Worm (Caenorhabditis elegans) whole organism, young adult: ENCODE results near the gene srh-209.

Experiments used
- C17E4.6 ChIP-seq: fragments of 200-800 bp; sonication (Bioruptor generic); IDR thresholded peaks from 2 replicates; pipeline ENCODE4 v1.3.6; 2022; ENCODE audit warnings: missing genetic modification reagents, missing genetic modification characterization, missing compliant biosample characterization
- F23B12.7 ChIP-seq: sonication (generic microtip); optimal IDR thresholded peaks from 2 replicates; lab custom pipeline; 2017; ENCODE audit warnings: missing genetic modification characterization, mild to moderate bottlenecking, missing compliant biosample characterization, antibody characterized with exemption, moderate library complexity; ENCODE audit not compliant: insufficient read depth
- F37B4.10 ChIP-seq: fragments of 200-800 bp; sonication (Bioruptor generic); IDR thresholded peaks from 2 replicates; pipeline ENCODE4 v1.3.6; 2022; ENCODE audit warnings: missing genetic modification characterization, missing compliant biosample characterization
- F49E8.2 ChIP-seq: sonication (generic microtip); optimal IDR thresholded peaks from 3 replicates; lab custom pipeline; 2017; ENCODE audit warnings: missing genetic modification characterization, mild to moderate bottlenecking, missing compliant biosample characterization, antibody characterized with exemption, moderate library complexity; ENCODE audit not compliant: insufficient read depth
- F55B11.4 ChIP-seq: sonication (generic microtip); optimal IDR thresholded peaks from 2 replicates; lab custom pipeline; 2016; ENCODE audit warnings: missing compliant biosample characterization, missing genetic modification characterization, borderline replicate concordance; ENCODE audit not compliant: insufficient read depth
- K11D2.4 ChIP-seq: fragments of 200-800 bp; sonication (Bioruptor generic); IDR thresholded peaks from 2 replicates; pipeline ENCODE4 v1.3.6; 2022; ENCODE audit warnings: missing genetic modification reagents, missing genetic modification characterization, missing compliant biosample characterization
- K12H6.12 ChIP-seq: fragments of 200-800 bp; sonication (Bioruptor generic); optimal IDR thresholded peaks from 2 replicates; lab custom pipeline; 2018; ENCODE audit warnings: mild to moderate bottlenecking, missing genetic modification characterization, missing compliant biosample characterization
- Y53G8AR.9 ChIP-seq: fragments of 200-800 bp; sonication (Bioruptor generic); conservative IDR thresholded peaks from 2 replicates; pipeline ENCODE4 v1.3.6; 2022; ENCODE audit warnings: missing genetic modification reagents, missing genetic modification characterization, missing compliant biosample characterization
- Y95B8A.8 ChIP-seq: fragments of 200-800 bp; sonication (Bioruptor generic); IDR thresholded peaks from 2 replicates; pipeline ENCODE4 v1.3.6; 2022; ENCODE audit warnings: missing genetic modification reagents, missing genetic modification characterization, missing compliant biosample characterization
- athp-1 ChIP-seq: sonication (generic microtip); optimal IDR thresholded peaks from 2 replicates; lab custom pipeline; 2017; ENCODE audit warnings: mild to moderate bottlenecking, missing genetic modification characterization, missing compliant biosample characterization
- bed-1 ChIP-seq: fragments of 200-800 bp; sonication (Bioruptor generic); IDR thresholded peaks from 2 replicates; pipeline ENCODE4 v1.3.6; 2022; ENCODE audit warnings: missing genetic modification reagents, missing genetic modification characterization, missing compliant biosample characterization
- ccch-3 ChIP-seq: fragments of 200-800 bp; sonication (Bioruptor generic); optimal IDR thresholded peaks from 2 replicates; lab custom pipeline; 2018; ENCODE audit warnings: mild to moderate bottlenecking, missing genetic modification characterization, missing compliant biosample characterization
- cebp-1 ChIP-seq, 2 experiments: fragments of 200-800 bp in 1 of 2; sonication (Bioruptor generic) in 1 of 2; sonication (generic microtip) in 1 of 2; IDR thresholded peaks in 1 of 2; optimal IDR thresholded peaks in 1 of 2; 2 replicates each; pipeline versions ENCODE4 v1.3.6 to Lab custom; 2017 to 2022; ENCODE audit warnings: missing compliant biosample characterization in 2 of 2, missing genetic modification characterization in 2 of 2, mild to moderate bottlenecking in 1 of 2, missing genetic modification reagents in 1 of 2, moderate library complexity in 1 of 2
- cebp-2 ChIP-seq: fragments of 200-800 bp; sonication (Bioruptor generic); IDR thresholded peaks from 2 replicates; pipeline ENCODE4 v1.3.6; 2022; ENCODE audit warnings: missing genetic modification characterization, missing compliant biosample characterization
- ceh-27 ChIP-seq: fragments of 200-800 bp; sonication (Bioruptor generic); optimal IDR thresholded peaks from 2 replicates; lab custom pipeline; 2018; ENCODE audit warnings: mild to moderate bottlenecking, missing genetic modification characterization, moderate library complexity, missing compliant biosample characterization
- ceh-40 ChIP-seq: fragments of 200-800 bp; sonication (Bioruptor generic); IDR thresholded peaks from 2 replicates; pipeline ENCODE4 v1.3.6; 2022; ENCODE audit warnings: missing genetic modification characterization, missing compliant biosample characterization
- die-1 ChIP-seq: sonication (generic microtip); optimal IDR thresholded peaks from 2 replicates; lab custom pipeline; 2016; ENCODE audit warnings: missing genotype, mild to moderate bottlenecking, missing genetic modification characterization, missing compliant biosample characterization
- egrh-3 ChIP-seq: fragments of 200-800 bp; sonication (Bioruptor generic); IDR thresholded peaks from 2 replicates; pipeline ENCODE4 v1.3.6; 2022; ENCODE audit warnings: missing genetic modification reagents, missing genetic modification characterization, missing compliant biosample characterization
- fkh-3 ChIP-seq: sonication (generic microtip); optimal IDR thresholded peaks from 2 replicates; lab custom pipeline; 2016; ENCODE audit warnings: mild to moderate bottlenecking, missing genetic modification characterization, missing compliant biosample characterization
- hlh-26 ChIP-seq: fragments of 200-800 bp; sonication (Bioruptor generic); conservative IDR thresholded peaks from 2 replicates; pipeline ENCODE4 v1.3.6; 2022; ENCODE audit warnings: missing genetic modification reagents, missing genetic modification characterization, missing compliant biosample characterization
- hmg-1.2 ChIP-seq: fragments of 200-800 bp; sonication (Bioruptor generic); IDR thresholded peaks from 2 replicates; pipeline ENCODE4 v1.3.6; 2022; ENCODE audit warnings: missing genetic modification reagents, missing genetic modification characterization, missing compliant biosample characterization
- hrde-1 ChIP-seq: sonication (generic microtip); optimal IDR thresholded peaks from 2 replicates; lab custom pipeline; 2016; ENCODE audit warnings: missing genetic modification characterization, mild to moderate bottlenecking, missing compliant biosample characterization, moderate library complexity, missing genotype, missing genetic modification reagents, borderline replicate concordance
- lag-1 ChIP-seq: fragments of 200-800 bp; sonication (Bioruptor generic); IDR thresholded peaks from 2 replicates; pipeline ENCODE4 v1.3.6; 2022; ENCODE audit warnings: missing genetic modification reagents, missing genetic modification characterization, missing compliant biosample characterization
- lin-26 ChIP-seq: fragments of 200-800 bp; sonication (Bioruptor generic); IDR thresholded peaks from 2 replicates; pipeline ENCODE4 v1.3.6; 2022; ENCODE audit warnings: missing genetic modification reagents, missing genetic modification characterization, missing compliant biosample characterization
- lin-54 ChIP-seq: fragments of 200-800 bp; sonication (Bioruptor generic); optimal IDR thresholded peaks from 2 replicates; lab custom pipeline; 2018; ENCODE audit warnings: mild to moderate bottlenecking, missing genetic modification characterization, missing compliant biosample characterization
- lir-1 ChIP-seq: fragments of 200-800 bp; sonication (Bioruptor generic); conservative IDR thresholded peaks from 2 replicates; pipeline ENCODE4 v1.3.6; 2022; ENCODE audit warnings: missing genetic modification reagents, missing genetic modification characterization, missing compliant biosample characterization
- lsy-27 ChIP-seq: sonication (generic microtip); optimal IDR thresholded peaks from 2 replicates; lab custom pipeline; 2017; ENCODE audit warnings: missing genetic modification characterization, mild to moderate bottlenecking, missing compliant biosample characterization, antibody characterized with exemption, missing genotype, borderline replicate concordance; ENCODE audit not compliant: insufficient read depth
- mxl-1 ChIP-seq: sonication (generic microtip); optimal IDR thresholded peaks from 2 replicates; lab custom pipeline; 2016; ENCODE audit warnings: missing genetic modification characterization, missing compliant biosample characterization
- nhr-120 ChIP-seq: fragments of 200-800 bp; sonication (Bioruptor generic); IDR thresholded peaks from 2 replicates; pipeline ENCODE4 v1.3.6; 2022; ENCODE audit warnings: missing genetic modification characterization, missing compliant biosample characterization
- nhr-80 ChIP-seq: sonication (generic microtip); optimal IDR thresholded peaks from 2 replicates; lab custom pipeline; 2016; ENCODE audit warnings: missing genetic modification characterization, missing compliant biosample characterization
- snpc-1.1 ChIP-seq: sonication (generic microtip); optimal IDR thresholded peaks from 2 replicates; lab custom pipeline; 2017; ENCODE audit warnings: missing genetic modification characterization, mild to moderate bottlenecking, missing compliant biosample characterization, antibody characterized with exemption, moderate library complexity, missing genotype, missing genetic modification reagents; ENCODE audit not compliant: insufficient read depth
- snpc-1.3 ChIP-seq: sonication (generic microtip); optimal IDR thresholded peaks from 2 replicates; lab custom pipeline; 2017; ENCODE audit warnings: missing genetic modification characterization, mild to moderate bottlenecking, missing compliant biosample characterization, antibody characterized with exemption, moderate library complexity, missing genotype, missing genetic modification reagents; ENCODE audit not compliant: insufficient read depth
- sptf-2 ChIP-seq: fragments of 200-800 bp; sonication (Bioruptor generic); optimal IDR thresholded peaks from 2 replicates; lab custom pipeline; 2018; ENCODE audit warnings: mild to moderate bottlenecking, missing genetic modification characterization, missing compliant biosample characterization
- tbx-9 ChIP-seq: sonication (generic microtip); optimal IDR thresholded peaks from 2 replicates; lab custom pipeline; 2016; ENCODE audit warnings: borderline replicate concordance, missing genetic modification characterization, inconsistent platforms, missing compliant biosample characterization
- zfh-2 ChIP-seq: fragments of 200-800 bp; sonication (Bioruptor generic); conservative IDR thresholded peaks from 2 replicates; pipeline ENCODE4 v1.3.6; 2022; ENCODE audit warnings: missing genetic modification reagents, missing genetic modification characterization, missing compliant biosample characterization
- zim-3 ChIP-seq: sonication (generic microtip); optimal IDR thresholded peaks from 2 replicates; lab custom pipeline; 2017; ENCODE audit warnings: mild to moderate bottlenecking, missing genetic modification characterization, moderate library complexity, missing compliant biosample characterization
- ztf-28 ChIP-seq: fragments of 200-800 bp; sonication (Bioruptor generic); IDR thresholded peaks from 2 replicates; pipeline ENCODE4 v1.3.6; 2022; ENCODE audit warnings: missing genetic modification reagents, missing genetic modification characterization, missing compliant biosample characterization
- ztf-3 ChIP-seq: fragments of 200-800 bp; sonication (Bioruptor generic); optimal IDR thresholded peaks from 2 replicates; lab custom pipeline; 2018; ENCODE audit warnings: mild to moderate bottlenecking, missing genetic modification characterization, missing compliant biosample characterization

srh-209 gene

DNA sequence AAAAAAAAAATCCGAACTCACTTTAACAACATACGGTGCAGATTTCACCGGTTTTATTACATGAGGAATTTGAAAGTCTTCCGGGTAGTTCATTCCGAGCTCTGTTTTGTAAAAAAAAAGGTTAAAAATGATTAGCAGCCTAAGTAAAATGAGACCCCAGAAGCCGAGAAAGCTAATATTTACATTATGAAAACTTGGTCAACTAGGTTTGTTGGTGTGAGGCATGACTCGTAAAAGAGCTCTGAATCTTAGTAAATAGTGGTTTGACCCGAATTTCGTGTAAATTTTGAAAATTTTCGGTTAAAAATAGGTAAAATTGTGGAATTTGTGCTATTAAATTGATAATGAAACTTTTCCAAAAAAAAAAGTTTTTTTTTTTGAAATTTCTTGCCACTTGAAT, 42.3 kb downstream of the srh-209 start, which contains the start of gene C08E8.1:
C08E8.1 (minus strand) TSS at position 101 of the 400 bp plus-strand sequence.
- no peak for TF ChIP-seq nhr-80
- TF ChIP-seq bed-1 (GFP tag; lab: Robert Waterston, UW), result no peak
- no peak for TF ChIP-seq cebp-2 (GFP tag; lab: Robert Waterston, UW)
- TF ChIP-seq zim-3 (tag; lab: Kevin White, UChicago), result no peak
- no peak for TF ChIP-seq ceh-27 (GFP tag; lab: Kevin White, UChicago)
- TF ChIP-seq sptf-2 (GFP tag; lab: Kevin White, UChicago), result no peak
- no peak for TF ChIP-seq hmg-1.2 (GFP tag; lab: Robert Waterston, UW)
- no peak for TF ChIP-seq zfh-2
- TF ChIP-seq Y95B8A.8 (GFP tag; lab: Robert Waterston, UW), result no peak
- TF ChIP-seq hlh-26 (GFP tag; lab: Robert Waterston, UW), result no peak
- TF ChIP-seq F23B12.7 (tag; lab: Kevin White, UChicago), result no peak
- TF ChIP-seq lag-1 (GFP tag; lab: Robert Waterston, UW), result no peak
- TF ChIP-seq snpc-1.3 (tag; lab: Kevin White, UChicago), result no peak
- TF ChIP-seq athp-1 (tag; lab: Kevin White, UChicago), result no peak
- TF ChIP-seq K12H6.12 (tag; lab: Kevin White, UChicago), result no peak
- no peak for TF ChIP-seq F49E8.2
- TF ChIP-seq ceh-40 (GFP tag; lab: Robert Waterston, UW), result no peak
- TF ChIP-seq tbx-9 (tag; lab: Kevin White, UChicago), result no peak
- TF ChIP-seq C17E4.6 (GFP tag; lab: Robert Waterston, UW), result no peak

DNA sequence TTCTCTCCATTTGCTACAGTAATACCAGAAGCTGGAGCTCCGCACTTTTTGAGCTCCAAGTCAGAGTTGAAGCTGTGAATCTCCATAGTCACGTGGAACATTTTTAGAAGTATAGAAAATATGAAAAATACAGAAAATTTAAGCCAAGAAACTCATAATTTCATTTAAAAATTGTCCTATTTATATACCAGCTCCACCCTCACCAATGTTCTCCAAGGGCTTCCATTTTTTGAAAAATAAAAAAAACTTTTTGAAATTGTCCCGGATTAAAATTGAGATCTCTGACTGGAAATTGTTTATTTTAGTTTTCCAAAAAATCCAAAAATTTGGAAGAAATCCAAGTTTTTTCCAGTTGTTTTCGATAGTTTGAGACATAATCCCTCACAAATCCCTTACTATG, 44.8 kb downstream of the srh-209 start, which contains the start of gene C08E8.5:
C08E8.5 (minus strand) TSS at position 101 of the 400 bp plus-strand sequence.
- TF ChIP-seq mxl-1 (tag; lab: Kevin White, UChicago), result no peak
- no peak for TF ChIP-seq F37B4.10
- TF ChIP-seq lin-54 (GFP tag; lab: Kevin White, UChicago), result no peak
- no peak for TF ChIP-seq cebp-1 (GFP tag; IDR thresholded peaks at IDR 0.05; lab: Robert Waterston, UW)
- no peak for TF ChIP-seq cebp-1 (tag; optimal IDR thresholded peaks at IDR 0.05; lab: Kevin White, UChicago)
- no peak for TF ChIP-seq ztf-28 (GFP tag; lab: Robert Waterston, UW)
- TF ChIP-seq hrde-1 (tag; lab: Kevin White, UChicago), result no peak

DNA sequence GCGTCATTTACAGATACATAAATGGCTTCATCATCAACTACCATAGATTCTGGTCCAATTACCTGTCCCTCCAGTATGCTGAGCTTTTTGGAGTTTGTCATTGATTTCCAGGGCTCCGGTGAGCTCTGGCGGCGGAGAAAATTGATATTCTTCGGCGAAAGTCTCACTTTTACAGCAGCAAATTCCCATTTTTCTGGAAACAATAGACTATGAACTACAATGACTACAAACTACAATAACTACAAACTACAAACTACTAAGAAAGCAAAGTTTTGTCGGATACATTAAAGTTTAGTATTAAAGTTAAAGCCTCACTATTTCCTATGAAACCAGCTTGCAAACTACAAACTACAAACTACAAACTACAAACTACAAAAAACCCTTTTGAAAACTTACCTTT, 48.9 kb downstream of the srh-209 start, which contains the start of gene C08E8.2:
C08E8.2 (minus strand) TSS at position 101 of the 400 bp plus-strand sequence.
- TF ChIP-seq hlh-26 (GFP tag; lab: Robert Waterston, UW) (no peak), C17E4.6 (GFP tag; lab: Robert Waterston, UW) (no peak), lir-1 (no peak), ztf-3 (GFP tag; lab: Kevin White, UChicago) (no peak), F49E8.2 (no peak), Y53G8AR.9 (no peak), K11D2.4 (GFP tag; lab: Robert Waterston, UW) (no peak), egrh-3 (GFP tag; lab: Robert Waterston, UW) (no peak), snpc-1.1 (tag; lab: Kevin White, UChicago) (no peak), ccch-3 (no peak), F55B11.4 (tag; lab: Kevin White, UChicago) (no peak), fkh-3 (tag; lab: Kevin White, UChicago) (no peak), lin-26 (no peak), nhr-120 (GFP tag; lab: Robert Waterston, UW) (no peak), cebp-2 (GFP tag; lab: Robert Waterston, UW) (no peak), die-1 (tag; lab: Kevin White, UChicago) (no peak), lsy-27 (tag; lab: Kevin White, UChicago) (no peak)
